Worm (Caenorhabditis elegans) whole organism, early embryonic: ENCODE results near the gene clc-19.

Source experiments
- B0310.2 ChIP-seq: sonication (generic microtip); optimal IDR thresholded peaks from 2 replicates; lab custom pipeline; 2016; ENCODE audit warnings: mild to moderate bottlenecking, missing genetic modification characterization, missing compliant biosample characterization
- F13C5.2 ChIP-seq: sonication (generic microtip); optimal IDR thresholded peaks from 2 replicates; lab custom pipeline; 2017; ENCODE audit warnings: mild to moderate bottlenecking, missing genetic modification characterization, inconsistent platforms, missing compliant biosample characterization
- aly-1 ChIP-seq: sonication (generic microtip); optimal IDR thresholded peaks from 2 replicates; lab custom pipeline; 2016; ENCODE audit warnings: missing genetic modification characterization, missing compliant biosample characterization
- ama-1 ChIP-seq: fragments of 150-350 bp; optimal IDR thresholded peaks from 2 replicates; lab custom pipeline; 2014
- ceh-13 ChIP-seq: fragments of 200-800 bp; sonication (Bioruptor generic); optimal IDR thresholded peaks from 2 replicates; lab custom pipeline; 2018; ENCODE audit warnings: mild to moderate bottlenecking, missing genetic modification characterization, missing compliant biosample characterization
- ceh-36 ChIP-seq: sonication (generic microtip); optimal IDR thresholded peaks from 2 replicates; lab custom pipeline; 2016; ENCODE audit warnings: missing genetic modification characterization, inconsistent platforms, missing compliant biosample characterization
- ets-7 ChIP-seq: sonication (generic microtip); optimal IDR thresholded peaks from 2 replicates; lab custom pipeline; 2016; ENCODE audit warnings: missing genotype, missing genetic modification characterization, missing compliant biosample characterization
- flt-1 ChIP-seq: fragments of 200-800 bp; sonication (Bioruptor generic); IDR thresholded peaks from 2 replicates; pipeline ENCODE4 v1.3.6; 2022; ENCODE audit warnings: missing genetic modification characterization, missing compliant biosample characterization
- hmbx-1 ChIP-seq: sonication (generic microtip); optimal IDR thresholded peaks from 2 replicates; lab custom pipeline; 2016; ENCODE audit warnings: mild to moderate bottlenecking, missing genetic modification characterization, missing compliant biosample characterization
- hmg-4 ChIP-seq: fragments of 200-800 bp; sonication (Bioruptor generic); optimal IDR thresholded peaks from 2 replicates; lab custom pipeline; 2018; ENCODE audit warnings: mild to moderate bottlenecking, missing genetic modification characterization, missing compliant biosample characterization
- hnd-1 ChIP-seq: sonication (generic microtip); optimal IDR thresholded peaks from 2 replicates; lab custom pipeline; 2016; ENCODE audit warnings: missing genetic modification characterization, missing compliant biosample characterization
- pes-1 ChIP-seq: fragments of 200-800 bp; sonication (Bioruptor generic); IDR thresholded peaks from 2 replicates; pipeline ENCODE4 v1.3.6; 2022; ENCODE audit warnings: missing genetic modification reagents, missing genetic modification characterization, missing compliant biosample characterization
- scrt-1 ChIP-seq: fragments of 200-800 bp; sonication (Bioruptor generic); IDR thresholded peaks from 2 replicates; pipeline ENCODE4 v1.3.6; 2022; ENCODE audit warnings: missing genetic modification characterization, missing compliant biosample characterization
- sea-1 ChIP-seq: fragments of 200-800 bp; sonication (Bioruptor generic); conservative IDR thresholded peaks from 2 replicates; pipeline ENCODE4 v1.3.6; 2022; ENCODE audit warnings: missing genetic modification characterization, missing compliant biosample characterization
- tbx-11 ChIP-seq: fragments of 200-800 bp; sonication (Bioruptor generic); IDR thresholded peaks from 2 replicates; pipeline ENCODE4 v1.3.6; 2022; ENCODE audit warnings: missing genetic modification characterization, missing compliant biosample characterization
- tbx-37 ChIP-seq: fragments of 200-800 bp; sonication (Bioruptor generic); conservative IDR thresholded peaks from 2 replicates; pipeline ENCODE4 v1.3.6; 2022; ENCODE audit warnings: missing genetic modification reagents, missing genetic modification characterization, missing compliant biosample characterization
- tra-4 ChIP-seq: sonication (generic microtip); optimal IDR thresholded peaks from 2 replicates; lab custom pipeline; 2017; ENCODE audit warnings: missing genetic modification characterization, missing compliant biosample characterization

clc-19 gene

ce11 chrIII:887874-888299, 14.5 kb upstream of the clc-19 start:
- TF ChIP-seq tra-4 (tag; lab: Kevin White, UChicago) (no peak), hnd-1 (tag; lab: Kevin White, UChicago) (no peak), ets-7 (tag; lab: Kevin White, UChicago) (no peak), ama-1 (lab: Kevin White, UChicago) (no peak), aly-1 (tag; lab: Kevin White, UChicago) (peak; percentile 28), sea-1 (GFP tag; lab: Robert Waterston, UW) (no peak), hmbx-1 (no peak), pes-1 (no peak), scrt-1 (GFP tag; lab: Robert Waterston, UW) (no peak), flt-1 (GFP tag; lab: Robert Waterston, UW) (0 out of 2 replicates have a peak, but pooled peaks have one; percentile 25), tbx-37 (GFP tag; lab: Robert Waterston, UW) (no peak), B0310.2 (tag; lab: Kevin White, UChicago) (no peak), hmg-4 (GFP tag; lab: Kevin White, UChicago) (peak; percentile 26), F13C5.2 (peak; percentile 51), ceh-13 (GFP tag; lab: Kevin White, UChicago) (no peak), tbx-11 (GFP tag; lab: Robert Waterston, UW) (no peak), ceh-36 (no peak)

- TF ChIP-seq sea-1 (GFP tag; lab: Robert Waterston, UW) = no peak
- TF ChIP-seq ceh-36 = no peak
- TF ChIP-seq ceh-13 (GFP tag; lab: Kevin White, UChicago) = no peak
- TF ChIP-seq tbx-37 (GFP tag; lab: Robert Waterston, UW) = no peak
- TF ChIP-seq pes-1 = no peak
- TF ChIP-seq flt-1 (GFP tag; lab: Robert Waterston, UW) = no peak
- no peak for TF ChIP-seq hnd-1 (tag; lab: Kevin White, UChicago)
These were observed 13.4 kb upstream of the clc-19 start, which contains the start of gene zer-1 for ce11 chrIII:886726-887125. zer-1 (minus strand) TSS chrIII:886793.

- TF ChIP-seq hmg-4 (GFP tag; lab: Kevin White, UChicago) (no peak), tra-4 (tag; lab: Kevin White, UChicago) (no peak), ets-7 (tag; lab: Kevin White, UChicago) (no peak), scrt-1 (GFP tag; lab: Robert Waterston, UW) (no peak), aly-1 (tag; lab: Kevin White, UChicago) (no peak), F13C5.2 (no peak), pes-1 (no peak), B0310.2 (tag; lab: Kevin White, UChicago) (no peak), flt-1 (GFP tag; lab: Robert Waterston, UW) (no peak), tbx-11 (GFP tag; lab: Robert Waterston, UW) (no peak), hnd-1 (tag; lab: Kevin White, UChicago) (no peak), ceh-13 (GFP tag; lab: Kevin White, UChicago) (no peak), ceh-36 (no peak), hmbx-1 (no peak), sea-1 (GFP tag; lab: Robert Waterston, UW) (no peak), tbx-37 (GFP tag; lab: Robert Waterston, UW) (no peak), ama-1 (lab: Kevin White, UChicago) (no peak)
These were observed 10.2 kb upstream of the clc-19 start for ce11 chrIII:883595-883994.

- no peak for TF ChIP-seq tbx-37 (GFP tag; lab: Robert Waterston, UW)
- TF ChIP-seq B0310.2 (tag; lab: Kevin White, UChicago) = no peak
- TF ChIP-seq tra-4 (tag; lab: Kevin White, UChicago) = no peak
- no peak for TF ChIP-seq hmg-4 (GFP tag; lab: Kevin White, UChicago)
- TF ChIP-seq hnd-1 (tag; lab: Kevin White, UChicago) = no peak
- TF ChIP-seq ceh-36 = no peak
- no peak for TF ChIP-seq sea-1 (GFP tag; lab: Robert Waterston, UW)
- no peak for TF ChIP-seq hmbx-1
These were observed 8.1 kb upstream of the clc-19 start for ce11 chrIII:881460-881859.

ce11 chrIII:880840-881239, 7.5 kb upstream of the clc-19 start:
- TF ChIP-seq hmbx-1 (no peak), scrt-1 (GFP tag; lab: Robert Waterston, UW) (no peak), ama-1 (lab: Kevin White, UChicago) (no peak), tbx-37 (GFP tag; lab: Robert Waterston, UW) (no peak), hnd-1 (tag; lab: Kevin White, UChicago) (no peak), B0310.2 (tag; lab: Kevin White, UChicago) (no peak), pes-1 (no peak), aly-1 (tag; lab: Kevin White, UChicago) (no peak), ceh-13 (GFP tag; lab: Kevin White, UChicago) (no peak), ceh-36 (no peak), F13C5.2 (no peak), hmg-4 (GFP tag; lab: Kevin White, UChicago) (no peak), ets-7 (tag; lab: Kevin White, UChicago) (no peak), flt-1 (GFP tag; lab: Robert Waterston, UW) (no peak), sea-1 (GFP tag; lab: Robert Waterston, UW) (no peak), tbx-11 (GFP tag; lab: Robert Waterston, UW) (no peak), tra-4 (tag; lab: Kevin White, UChicago) (no peak)

- TF ChIP-seq ceh-36 (no peak), B0310.2 (tag; lab: Kevin White, UChicago) (no peak), tbx-37 (GFP tag; lab: Robert Waterston, UW) (no peak), flt-1 (GFP tag; lab: Robert Waterston, UW) (no peak), ama-1 (lab: Kevin White, UChicago) (no peak), pes-1 (no peak), tbx-11 (GFP tag; lab: Robert Waterston, UW) (no peak), sea-1 (GFP tag; lab: Robert Waterston, UW) (no peak), ets-7 (tag; lab: Kevin White, UChicago) (no peak), aly-1 (tag; lab: Kevin White, UChicago) (no peak), hmg-4 (GFP tag; lab: Kevin White, UChicago) (no peak), hnd-1 (tag; lab: Kevin White, UChicago) (no peak)
These were observed 6.3 kb upstream of the clc-19 start, which contains the start of the genes T24C4.5 and ucr-2.3 for ce11 chrIII:879634-880033. T24C4.5 (minus strand) TSS chrIII:879734. ucr-2.3 (plus strand) TSS chrIII:879860.

ce11 chrIII:872373-872772, 993 bp downstream of the clc-19 start, which contains the start of the genes T24C4.3 and clc-20:
T24C4.3 (minus strand) TSS chrIII:872473.
clc-20 (plus strand) TSS chrIII:872583.
- TF ChIP-seq hnd-1 (tag; lab: Kevin White, UChicago) (no peak), hmbx-1 (no peak), ama-1 (lab: Kevin White, UChicago) (no peak), tra-4 (tag; lab: Kevin White, UChicago) (no peak), pes-1 (no peak), tbx-11 (GFP tag; lab: Robert Waterston, UW) (no peak), F13C5.2 (no peak), ets-7 (tag; lab: Kevin White, UChicago) (no peak), ceh-13 (GFP tag; lab: Kevin White, UChicago) (no peak), hmg-4 (GFP tag; lab: Kevin White, UChicago) (no peak), flt-1 (GFP tag; lab: Robert Waterston, UW) (no peak), ceh-36 (no peak)
